Worm (Caenorhabditis elegans): ENCODE results near the gene Y119D3B.14.

Gene Y119D3B.14

ce11 chrIII:1142798-1143197, 50.8 kb downstream of the Y119D3B.14 start, which contains the start of gene smr-1 (continued):
- TF ChIP-seq ets-5 (GFP tag; IDR thresholded peaks at IDR 0.05) = no peak

ce11 chrIII:1136827-1137378, 56.7 kb downstream of the Y119D3B.14 start:
- peak in 1 of 3 experiments; percentile 13 for TF ChIP-seq dpl-1 (GFP tag; optimal IDR thresholded peaks at IDR 0.05)
- no peak for TF ChIP-seq irx-1 (tag; optimal IDR thresholded peaks at IDR 0.05)
- TF ChIP-seq unc-98 (GFP tag; IDR thresholded peaks at IDR 0.05) = no peak
- peak; percentile 5 for TF ChIP-seq nhr-71 (tag; optimal IDR thresholded peaks at IDR 0.05)
- peak; percentile 65 for TF ChIP-seq lin-14 (GFP tag; optimal IDR thresholded peaks at IDR 0.05)
- TF ChIP-seq blmp-1 (tag; optimal IDR thresholded peaks at IDR 0.05) = no peak
- TF ChIP-seq nhr-77 (tag; optimal IDR thresholded peaks at IDR 0.05) = no peak
- TF ChIP-seq lir-3 (tag; optimal IDR thresholded peaks at IDR 0.05; ENCODE audit: poor library complexity) = no peak
- TF ChIP-seq ceh-82 (tag; optimal IDR thresholded peaks at IDR 0.05) = peak in 1 of 3 experiments; percentile 43
- TF ChIP-seq lin-35 (GFP tag; optimal IDR thresholded peaks at IDR 0.05) = peak in 1 of 2 experiments; percentile 23
- peak in 1 of 2 experiments; percentile 9 for TF ChIP-seq efl-1 (optimal IDR thresholded peaks at IDR 0.05)
- no peak for TF ChIP-seq efl-1 (GFP tag; optimal IDR thresholded peaks at IDR 0.05 in 1 of 2)

ce11 chrIII:1135925-1136324, 57.7 kb downstream of the Y119D3B.14 start, which contains the start of gene lgc-46:
lgc-46 (minus strand) TSS chrIII:1136025.
- no peak for TF ChIP-seq snu-23 (GFP tag; optimal IDR thresholded peaks at IDR 0.05)
- no peak for TF ChIP-seq nhr-12 (tag; optimal IDR thresholded peaks at IDR 0.05)
- no peak for TF ChIP-seq elt-2 (tag; optimal IDR thresholded peaks at IDR 0.05)
- no peak for TF ChIP-seq sup-37 (GFP tag; optimal IDR thresholded peaks at IDR 0.05)
- no peak for TF ChIP-seq lsy-2 (tag; optimal IDR thresholded peaks at IDR 0.05)
- TF ChIP-seq C16A3.4 (tag; optimal IDR thresholded peaks at IDR 0.05) = no peak
- no peak for TF ChIP-seq ceh-90 (tag; optimal IDR thresholded peaks at IDR 0.05)
- no peak for TF ChIP-seq nhr-90 (tag; optimal IDR thresholded peaks at IDR 0.05; ENCODE audit: poor library complexity)

Measured in whole organism, L1 larva.